Fruit fly (Drosophila melanogaster) whole organism, pupa: Measurements from ENCODE around the gene Trmt61.
A peak's percentile ranks its signal among the peaks of the same experiment; 100 is the strongest.

ENCODE experiments used
- CG13204 ChIP-seq: fragments of 200-800 bp; sonication (Bioruptor generic); optimal IDR thresholded peaks from 2 replicates; lab custom pipeline; 2018; ENCODE audit warnings: missing biosample characterization, mild to moderate bottlenecking, missing genetic modification characterization, moderate library complexity
- CG34367 ChIP-seq: fragments of 200-800 bp; sonication (Bioruptor generic); optimal IDR thresholded peaks from 2 replicates; lab custom pipeline; 2018; ENCODE audit warnings: missing biosample characterization, mild to moderate bottlenecking, missing genetic modification characterization
- CG8159 ChIP-seq: fragments of 200-800 bp; sonication (Bioruptor generic); optimal IDR thresholded peaks from 3 replicates; lab custom pipeline; 2018; ENCODE audit warnings: missing biosample characterization, mild to moderate bottlenecking, missing genetic modification characterization, moderate library complexity
- CG9948 ChIP-seq: fragments of 200-800 bp; sonication (Bioruptor generic); optimal IDR thresholded peaks from 2 replicates; lab custom pipeline; 2018; ENCODE audit warnings: missing biosample characterization, mild to moderate bottlenecking, missing genetic modification characterization, moderate library complexity
- D1 ChIP-seq: fragments of 200-800 bp; sonication (Bioruptor generic); optimal IDR thresholded peaks from 2 replicates; lab custom pipeline; 2018; ENCODE audit warnings: missing biosample characterization, mild to moderate bottlenecking, missing genetic modification characterization, moderate library complexity
- Pif1B ChIP-seq: fragments of 200-800 bp; sonication (Bioruptor generic); optimal IDR thresholded peaks from 3 replicates; lab custom pipeline; 2016; ENCODE audit warnings: missing biosample characterization, missing genetic modification characterization
- fd96Ca ChIP-seq: fragments of 200-800 bp; sonication (Bioruptor generic); IDR thresholded peaks from 3 replicates; pipeline ENCODE4 v1.3.6; 2022; ENCODE audit warnings: missing biosample characterization, missing genetic modification characterization

- TF ChIP-seq CG8159 (tag; lab: Kevin White, UChicago) (peak; percentile 91), CG34367 (tag; lab: Kevin White, UChicago) (peak; percentile 70), CG9948 (tag; lab: Kevin White, UChicago) (peak; percentile 78), D1 (tag; lab: Kevin White, UChicago) (peak; percentile 48), Pif1B (peak; percentile 54), CG13204 (GFP tag; lab: Kevin White, UChicago) (peak; percentile 51), fd96Ca (peak; percentile 9; the same call in 1 of the 3 replicates)
Measured at dm6 chr3R:26098502-26099210, 39.4 kb downstream of the Trmt61 start, which contains the start of gene dysf.
